Fruit fly (Drosophila melanogaster): ENCODE results near the gene Hs3st-B.

Gene Hs3st-B

DNA sequence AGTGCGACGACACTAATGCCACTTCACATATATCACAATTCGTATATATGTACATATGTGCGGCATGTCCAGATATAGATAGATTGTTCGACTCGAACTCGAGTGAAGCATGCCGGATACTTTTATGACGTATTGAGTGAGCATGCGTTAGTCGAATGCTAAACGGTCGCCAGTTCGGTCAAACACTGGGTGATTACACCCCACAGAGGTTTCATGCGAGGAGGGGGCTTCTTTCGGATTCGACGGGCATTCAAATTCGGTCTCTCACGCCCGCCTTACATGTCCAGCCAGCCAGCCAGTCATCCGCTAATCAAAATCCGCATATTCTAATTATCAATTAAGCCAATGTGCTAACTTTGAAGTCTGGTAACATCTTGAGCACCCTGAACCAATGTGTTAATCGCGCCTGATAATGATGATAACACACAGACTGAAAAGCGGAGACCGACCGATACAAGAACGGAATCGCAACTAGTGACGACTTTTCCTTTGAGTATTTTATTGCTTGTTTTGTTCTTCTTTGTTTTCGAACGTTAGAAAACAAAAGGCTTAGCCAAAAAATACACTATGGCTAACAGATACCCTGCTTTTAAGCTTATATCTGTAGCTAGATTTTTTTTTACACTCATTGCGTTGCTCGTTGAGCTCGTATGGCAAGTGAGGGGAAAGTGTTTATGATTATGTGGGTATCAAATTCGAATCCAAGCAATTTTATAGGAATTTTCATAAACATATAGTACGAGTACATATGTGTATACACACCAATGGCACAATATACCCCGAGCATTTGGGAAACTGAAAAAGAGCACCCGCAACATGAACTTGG is 43.6 kb downstream of the Hs3st-B start (continued):
- TF ChIP-seq CG1024 (GFP tag; IDR thresholded peaks at IDR 0.05) (no peak), CG10147 (GFP tag; optimal IDR thresholded peaks at IDR 0.05) (no peak), CG2199 (GFP tag; IDR thresholded peaks at IDR 0.05) (no peak), CG34376 (GFP tag; optimal IDR thresholded peaks at IDR 0.05) (peak; percentile 48), CG18011 (GFP tag; optimal IDR thresholded peaks at IDR 0.05) (no peak), hth (optimal IDR thresholded peaks at IDR 0.05) (no peak), pnt (GFP tag; optimal IDR thresholded peaks at IDR 0.05) (no peak), fu2 (GFP tag; optimal IDR thresholded peaks at IDR 0.05) (peak; percentile 0), seq (GFP tag; IDR thresholded peaks at IDR 0.05) (no peak), gt (GFP tag; IDR thresholded peaks at IDR 0.05) (no peak), CG8765 (GFP tag; IDR thresholded peaks at IDR 0.05) (no peak), row (GFP tag; IDR thresholded peaks at IDR 0.05) (0 out of 3 replicates have a peak, but pooled peaks have one; percentile 15), amos (GFP tag; IDR thresholded peaks at IDR 0.05; ENCODE audit: partially characterized antibody) (no peak), fd102C (GFP tag; optimal IDR thresholded peaks at IDR 0.05) (no peak), knrl (GFP tag; IDR thresholded peaks at IDR 0.05; ENCODE audit: partially characterized antibody) (no peak), CG7372 (GFP tag; IDR thresholded peaks at IDR 0.05) (no peak), ci (GFP tag; IDR thresholded peaks at IDR 0.05) (no peak), CG4730 (GFP tag; IDR thresholded peaks at IDR 0.05) (no peak), unpg (GFP tag; optimal IDR thresholded peaks at IDR 0.05) (no peak), chinmo (GFP tag; IDR thresholded peaks at IDR 0.05; ENCODE audit: partially characterized antibody) (0 out of 4 replicates have a peak, but pooled peaks have one; percentile 31), CG32767 (GFP tag; IDR thresholded peaks at IDR 0.05) (no peak), Jarid2 (GFP tag; optimal IDR thresholded peaks at IDR 0.05) (no peak), croc (GFP tag; conservative IDR thresholded peaks at IDR 0.05) (no peak), Hr39 (optimal IDR thresholded peaks at IDR 0.05) (no peak), CG12071 (GFP tag; optimal IDR thresholded peaks at IDR 0.05) (no peak), D19A (tag; optimal IDR thresholded peaks at IDR 0.05) (peak; percentile 42), CG7963 (GFP tag; IDR thresholded peaks at IDR 0.05; ENCODE audit: partially characterized antibody) (no peak), CG17802 (tag; optimal IDR thresholded peaks at IDR 0.05) (no peak), CG18262 (tag; optimal IDR thresholded peaks at IDR 0.05) (no peak), z (GFP tag; IDR thresholded peaks at IDR 0.05) (peak; percentile 67; the same call in 2 of the 3 replicates), Neu2 (GFP tag; optimal IDR thresholded peaks at IDR 0.05; ENCODE audit: borderline replicate concordance) (no peak), p53 (GFP tag; optimal IDR thresholded peaks at IDR 0.05) (no peak), Stat92E (GFP tag; optimal IDR thresholded peaks at IDR 0.05) (no peak), sim (GFP tag; IDR thresholded peaks at IDR 0.05) (no peak), CG6765 (GFP tag; optimal IDR thresholded peaks at IDR 0.05) (no peak), pho (GFP tag; optimal IDR thresholded peaks at IDR 0.05) (peak; percentile 24), so (GFP tag; IDR thresholded peaks at IDR 0.05) (no peak), CG2889 (GFP tag; IDR thresholded peaks at IDR 0.05) (no peak), lbe (GFP tag; optimal IDR thresholded peaks at IDR 0.05) (no peak), CG15073 (GFP tag; optimal IDR thresholded peaks at IDR 0.05) (no peak), CG11398 (GFP tag; optimal IDR thresholded peaks at IDR 0.05) (no peak), Ptx1 (GFP tag; IDR thresholded peaks at IDR 0.05) (no peak), CG9876 (GFP tag; optimal IDR thresholded peaks at IDR 0.05) (no peak), twi (tag; optimal IDR thresholded peaks at IDR 0.05) (no peak), gsb-n (tag; optimal IDR thresholded peaks at IDR 0.05) (no peak), CG7556 (GFP tag; optimal IDR thresholded peaks at IDR 0.05) (no peak), exex (tag; optimal IDR thresholded peaks at IDR 0.05) (peak; percentile 71), Rfx (GFP tag; IDR thresholded peaks at IDR 0.05) (0 out of 2 replicates have a peak, but pooled peaks have one; percentile 27), salm (tag; optimal IDR thresholded peaks at IDR 0.05) (no peak), CG2120 (GFP tag; optimal IDR thresholded peaks at IDR 0.05) (peak; percentile 48)
